Worm (Caenorhabditis elegans) whole organism, late embryonic: ENCODE data around the gene msp-74.

Experiments
- C38D4.7 ChIP-seq: fragments of 200-800 bp; sonication (Bioruptor generic); optimal IDR thresholded peaks from 2 replicates; lab custom pipeline; 2018; ENCODE audit warnings: mild to moderate bottlenecking, missing genetic modification characterization, moderate library complexity, missing compliant biosample characterization
- F13H6.1 ChIP-seq: sonication (generic microtip); optimal IDR thresholded peaks from 2 replicates; lab custom pipeline; 2016; ENCODE audit warnings: missing genetic modification characterization, missing compliant biosample characterization
- K02D7.2 ChIP-seq: sonication (generic microtip); optimal IDR thresholded peaks from 2 replicates; lab custom pipeline; 2017; ENCODE audit warnings: mild to moderate bottlenecking, missing genetic modification characterization, missing compliant biosample characterization
- K09A11.1 ChIP-seq: sonication (generic microtip); optimal IDR thresholded peaks from 2 replicates; lab custom pipeline; 2017; ENCODE audit warnings: antibody characterized with exemption, mild to moderate bottlenecking, missing genetic modification characterization, missing compliant biosample characterization; ENCODE audit not compliant: insufficient read depth
- T23F11.4 ChIP-seq: fragments of 200-800 bp; sonication (Bioruptor generic); optimal IDR thresholded peaks from 2 replicates; lab custom pipeline; 2018; ENCODE audit warnings: mild to moderate bottlenecking, missing genetic modification characterization, missing compliant biosample characterization
- Y22D7AL.16 ChIP-seq: sonication (generic microtip); optimal IDR thresholded peaks from 2 replicates; lab custom pipeline; 2016; ENCODE audit warnings: missing genetic modification characterization, missing compliant biosample characterization
- ceh-14 ChIP-seq: sonication (generic microtip); optimal IDR thresholded peaks from 2 replicates; lab custom pipeline; 2016; ENCODE audit warnings: missing genotype, missing genetic modification characterization, missing compliant biosample characterization
- ceh-19 ChIP-seq: fragments of 200-800 bp; sonication (Bioruptor generic); optimal IDR thresholded peaks from 2 replicates; lab custom pipeline; 2018; ENCODE audit warnings: mild to moderate bottlenecking, missing genetic modification characterization, missing compliant biosample characterization
- ceh-22 ChIP-seq: sonication (generic microtip); optimal IDR thresholded peaks from 2 replicates; lab custom pipeline; 2017; ENCODE audit warnings: missing biosample characterization, missing genetic modification characterization
- ceh-30 ChIP-seq: fragments of 150-350 bp; optimal IDR thresholded peaks from 2 replicates; lab custom pipeline; 2014; ENCODE audit warnings: missing biosample characterization, missing genetic modification characterization
- ceh-31 ChIP-seq: sonication (generic microtip); optimal IDR thresholded peaks from 2 replicates; lab custom pipeline; 2016; ENCODE audit warnings: missing genetic modification characterization, missing compliant biosample characterization
- ceh-34 ChIP-seq: sonication (generic microtip); optimal IDR thresholded peaks from 2 replicates; lab custom pipeline; 2016; ENCODE audit warnings: mild to moderate bottlenecking, missing genetic modification characterization, missing compliant biosample characterization
- ceh-45 ChIP-seq: fragments of 200-800 bp; sonication (Bioruptor generic); IDR thresholded peaks from 2 replicates; pipeline ENCODE4 v1.3.6; 2022; ENCODE audit warnings: missing genetic modification reagents, missing genetic modification characterization, missing compliant biosample characterization
- ceh-6 ChIP-seq: fragments of 200-800 bp; sonication (Bioruptor generic); optimal IDR thresholded peaks from 2 replicates; lab custom pipeline; 2018; ENCODE audit warnings: mild to moderate bottlenecking, missing genetic modification characterization, missing compliant biosample characterization
- ceh-9 ChIP-seq: sonication (generic microtip); optimal IDR thresholded peaks from 2 replicates; lab custom pipeline; 2016; ENCODE audit warnings: mild to moderate bottlenecking, missing genetic modification characterization, inconsistent platforms, missing compliant biosample characterization
- dmd-4 ChIP-seq: sonication (generic microtip); optimal IDR thresholded peaks from 2 replicates; lab custom pipeline; 2016; ENCODE audit warnings: borderline replicate concordance, missing genetic modification characterization, missing compliant biosample characterization
- dve-1 ChIP-seq: sonication (generic microtip); optimal IDR thresholded peaks from 2 replicates; lab custom pipeline; 2017; ENCODE audit warnings: antibody characterized with exemption, mild to moderate bottlenecking, missing genetic modification characterization, missing compliant biosample characterization
- elt-2 ChIP-seq: sonication (generic microtip); optimal IDR thresholded peaks from 2 replicates; lab custom pipeline; 2016; ENCODE audit warnings: missing genetic modification reagents, missing genetic modification characterization, missing compliant biosample characterization
- elt-4 ChIP-seq: sonication (generic microtip); optimal IDR thresholded peaks from 2 replicates; lab custom pipeline; 2016; ENCODE audit warnings: missing genetic modification characterization, missing compliant biosample characterization
- ets-4 ChIP-seq: sonication (generic microtip); optimal IDR thresholded peaks from 2 replicates; lab custom pipeline; 2016; ENCODE audit warnings: missing genetic modification characterization, missing compliant biosample characterization
- fkh-6 ChIP-seq: sonication (generic microtip); optimal IDR thresholded peaks from 2 replicates; lab custom pipeline; 2016; ENCODE audit warnings: missing genetic modification characterization, missing compliant biosample characterization
- hlh-15 ChIP-seq: sonication (generic microtip); optimal IDR thresholded peaks from 2 replicates; lab custom pipeline; 2016; ENCODE audit warnings: missing genetic modification characterization, missing compliant biosample characterization
- hlh-6 ChIP-seq: sonication (generic microtip); optimal IDR thresholded peaks from 2 replicates; lab custom pipeline; 2016; ENCODE audit warnings: missing genotype, missing genetic modification characterization, missing compliant biosample characterization
- hlh-8 ChIP-seq: sonication (generic microtip); optimal IDR thresholded peaks from 2 replicates; lab custom pipeline; 2016; ENCODE audit warnings: missing genotype, missing genetic modification characterization, missing compliant biosample characterization
- lin-11 ChIP-seq: fragments of 200-800 bp; sonication (Bioruptor generic); optimal IDR thresholded peaks from 2 replicates; lab custom pipeline; 2018; ENCODE audit warnings: mild to moderate bottlenecking, missing genetic modification characterization, missing compliant biosample characterization
- madf-2 ChIP-seq: sonication (generic microtip); optimal IDR thresholded peaks from 2 replicates; lab custom pipeline; 2017; ENCODE audit warnings: missing genetic modification characterization, missing compliant biosample characterization
- mec-3 ChIP-seq: sonication (generic microtip); optimal IDR thresholded peaks from 2 replicates; lab custom pipeline; 2016; ENCODE audit warnings: borderline replicate concordance, missing genetic modification characterization, missing compliant biosample characterization
- nfya-1 ChIP-seq: sonication (generic microtip); optimal IDR thresholded peaks from 2 replicates; lab custom pipeline; 2017; ENCODE audit warnings: missing genetic modification characterization, mild to moderate bottlenecking, missing compliant biosample characterization, antibody characterized with exemption, moderate library complexity
- odd-2 ChIP-seq: sonication (generic microtip); optimal IDR thresholded peaks from 2 replicates; lab custom pipeline; 2017; ENCODE audit warnings: antibody characterized with exemption, mild to moderate bottlenecking, missing genetic modification characterization, missing compliant biosample characterization
- pag-3 ChIP-seq: sonication (generic microtip); optimal IDR thresholded peaks from 2 replicates; lab custom pipeline; 2016; ENCODE audit warnings: missing compliant biosample characterization, missing genetic modification characterization, borderline replicate concordance
- pat-9 ChIP-seq: fragments of 200-800 bp; sonication (Bioruptor generic); optimal IDR thresholded peaks from 2 replicates; lab custom pipeline; 2018; ENCODE audit warnings: mild to moderate bottlenecking, missing genetic modification characterization, moderate library complexity, missing compliant biosample characterization
- pax-1 ChIP-seq: fragments of 150-350 bp; optimal IDR thresholded peaks from 2 replicates; lab custom pipeline; 2014; ENCODE audit warnings: missing biosample characterization, missing genetic modification characterization
- pha-2 ChIP-seq: sonication (generic microtip); optimal IDR thresholded peaks from 2 replicates; lab custom pipeline; 2017; ENCODE audit warnings: mild to moderate bottlenecking, missing genetic modification characterization, missing compliant biosample characterization
- pqm-1 ChIP-seq: sonication (generic microtip); optimal IDR thresholded peaks from 2 replicates; lab custom pipeline; 2016; ENCODE audit warnings: missing genetic modification characterization, missing compliant biosample characterization
- pros-1 ChIP-seq: fragments of 150-350 bp; optimal IDR thresholded peaks from 2 replicates; lab custom pipeline; 2014; ENCODE audit warnings: missing biosample characterization, missing genetic modification reagents, missing genetic modification characterization
- rnt-1 ChIP-seq: sonication (generic microtip); optimal IDR thresholded peaks from 2 replicates; lab custom pipeline; 2016; ENCODE audit warnings: missing genetic modification characterization, missing compliant biosample characterization
- sdc-2 ChIP-seq: sonication (generic microtip); optimal IDR thresholded peaks from 2 replicates; lab custom pipeline; 2016; ENCODE audit warnings: missing genotype, missing genetic modification characterization, missing compliant biosample characterization
- sox-4 ChIP-seq: sonication (generic microtip); optimal IDR thresholded peaks from 2 replicates; lab custom pipeline; 2017; ENCODE audit warnings: mild to moderate bottlenecking, missing genetic modification characterization, inconsistent platforms, missing compliant biosample characterization
- syd-9 ChIP-seq: sonication (generic microtip); optimal IDR thresholded peaks from 2 replicates; lab custom pipeline; 2016; ENCODE audit warnings: mild to moderate bottlenecking, missing genetic modification characterization, moderate library complexity, missing compliant biosample characterization
- tbx-2 ChIP-seq: sonication (generic microtip); optimal IDR thresholded peaks from 2 replicates; lab custom pipeline; 2016; ENCODE audit warnings: missing genetic modification characterization, missing compliant biosample characterization
- tbx-7 ChIP-seq: sonication (generic microtip); optimal IDR thresholded peaks from 2 replicates; lab custom pipeline; 2016; ENCODE audit warnings: missing genotype, missing genetic modification characterization, missing compliant biosample characterization
- ttx-3 ChIP-seq: sonication (generic microtip); optimal IDR thresholded peaks from 2 replicates; lab custom pipeline; 2016; ENCODE audit warnings: missing genetic modification reagents, missing genetic modification characterization, missing compliant biosample characterization
- unc-3 ChIP-seq, 2 experiments: fragments of 200-800 bp in 1 of 2; sonication (Bioruptor generic) in 1 of 2; sonication (generic microtip) in 1 of 2; conservative IDR thresholded peaks in 1 of 2; optimal IDR thresholded peaks in 1 of 2; 2 replicates each; pipeline versions ENCODE4 v1.3.6 to Lab custom; 2016 to 2022; ENCODE audit warnings: missing compliant biosample characterization in 2 of 2, missing genetic modification characterization in 2 of 2, missing genetic modification reagents in 1 of 2
- unc-86 ChIP-seq: sonication (generic microtip); optimal IDR thresholded peaks from 2 replicates; lab custom pipeline; 2016; ENCODE audit warnings: missing genetic modification characterization, missing compliant biosample characterization
- zip-5 ChIP-seq: sonication (generic microtip); optimal IDR thresholded peaks from 2 replicates; lab custom pipeline; 2016; ENCODE audit warnings: missing genetic modification characterization, missing compliant biosample characterization

Gene msp-74

ce11 chrII:5112082-5112481 lies 3.1 kb downstream of the msp-74 start, which contains the start of gene F09C12.8:
TSS of gene F09C12.8 (plus strand) at chrII:5112382.
- TF ChIP-seq ceh-34 (tag; lab: Kevin White, UChicago), result no peak
- TF ChIP-seq mec-3 (tag; lab: Kevin White, UChicago), result no peak
- TF ChIP-seq ceh-19 (GFP tag; lab: Kevin White, UChicago), result no peak
- no peak for TF ChIP-seq tbx-7 (tag; lab: Kevin White, UChicago)
- no peak for TF ChIP-seq elt-4
- TF ChIP-seq fkh-6, result no peak
- TF ChIP-seq ceh-45, result no peak
- TF ChIP-seq hlh-15 (tag; lab: Kevin White, UChicago), result no peak

ce11 chrII:5109693-5110092 lies 5.4 kb downstream of the msp-74 start, which contains the start of gene F09C12.2:
TSS of gene F09C12.2 (plus strand) at chrII:5110012.
- TF ChIP-seq ceh-14 (tag; lab: Kevin White, UChicago) (no peak), pha-2 (tag; lab: Kevin White, UChicago) (no peak), elt-4 (no peak), tbx-2 (tag; lab: Kevin White, UChicago) (no peak), lin-11 (tag; lab: Kevin White, UChicago) (no peak), mec-3 (tag; lab: Kevin White, UChicago) (no peak), pat-9 (tag; lab: Kevin White, UChicago) (no peak), odd-2 (tag; lab: Kevin White, UChicago) (no peak), K09A11.1 (tag; lab: Kevin White, UChicago) (no peak), pax-1 (tag; lab: Kevin White, UChicago) (no peak), unc-86 (tag; lab: Kevin White, UChicago) (no peak), unc-3 (GFP tag; conservative IDR thresholded peaks at IDR 0.05; lab: Robert Waterston, UW) (no peak), unc-3 (tag; optimal IDR thresholded peaks at IDR 0.05; lab: Kevin White, UChicago) (no peak), C38D4.7 (GFP tag; lab: Kevin White, UChicago) (no peak), T23F11.4 (GFP tag; lab: Kevin White, UChicago) (no peak), ceh-45 (no peak), hlh-15 (tag; lab: Kevin White, UChicago) (no peak), Y22D7AL.16 (tag; lab: Kevin White, UChicago) (no peak), elt-2 (tag; lab: Kevin White, UChicago) (no peak), F13H6.1 (tag; lab: Kevin White, UChicago) (no peak)

- TF ChIP-seq madf-2 (peak; percentile 96), syd-9 (tag; lab: Kevin White, UChicago) (peak; percentile 96), mec-3 (tag; lab: Kevin White, UChicago) (peak; percentile 87), K02D7.2 (peak; percentile 95), ceh-22 (tag; lab: Kevin White, UChicago) (peak; percentile 28), ceh-30 (tag; lab: Kevin White, UChicago) (peak; percentile 74), hlh-15 (tag; lab: Kevin White, UChicago) (peak; percentile 96), ceh-19 (GFP tag; lab: Kevin White, UChicago) (peak; percentile 97), pqm-1 (tag; lab: Kevin White, UChicago) (peak; percentile 93), ceh-45 (peak; percentile 92), sdc-2 (tag; lab: Kevin White, UChicago) (peak; percentile 90), pros-1 (tag; lab: Kevin White, UChicago) (peak; percentile 41), hlh-6 (tag; lab: Kevin White, UChicago) (peak; percentile 98), ttx-3 (tag; lab: Kevin White, UChicago) (peak; percentile 94), lin-11 (tag; lab: Kevin White, UChicago) (peak; percentile 94), ceh-31 (peak; percentile 81), hlh-8 (tag; lab: Kevin White, UChicago) (peak; percentile 95), pag-3 (tag; lab: Kevin White, UChicago) (peak; percentile 68), elt-2 (tag; lab: Kevin White, UChicago) (peak; percentile 100), pat-9 (tag; lab: Kevin White, UChicago) (peak; percentile 98), ets-4 (tag; lab: Kevin White, UChicago) (peak; percentile 51), ceh-9 (tag; lab: Kevin White, UChicago) (peak; percentile 91), sox-4 (tag; lab: Kevin White, UChicago) (peak; percentile 98), ceh-14 (tag; lab: Kevin White, UChicago) (peak; percentile 94), rnt-1 (tag; lab: Kevin White, UChicago) (peak; percentile 88), unc-86 (tag; lab: Kevin White, UChicago) (peak; percentile 92), dmd-4 (peak; percentile 96), nfya-1 (tag; lab: Kevin White, UChicago) (peak; percentile 88), tbx-2 (tag; lab: Kevin White, UChicago) (peak; percentile 92), ceh-6 (peak; percentile 98), dve-1 (tag; lab: Kevin White, UChicago) (peak; percentile 93), K09A11.1 (tag; lab: Kevin White, UChicago) (peak; percentile 90), zip-5 (tag; lab: Kevin White, UChicago) (peak; percentile 79)
These were observed 10.1 kb downstream of the msp-74 start for ce11 chrII:5105020-5105419.
